Worm (Caenorhabditis elegans) whole organism, early embryonic: ENCODE results near the gene perm-3.

Experiments used
- ama-1 ChIP-seq: fragments of 150-350 bp; optimal IDR thresholded peaks from 2 replicates; lab custom pipeline; 2014
- hmg-4 ChIP-seq: fragments of 200-800 bp; sonication (Bioruptor generic); optimal IDR thresholded peaks from 2 replicates; lab custom pipeline; 2018; ENCODE audit warnings: mild to moderate bottlenecking, missing genetic modification characterization, missing compliant biosample characterization
- tbx-11 ChIP-seq: fragments of 200-800 bp; sonication (Bioruptor generic); IDR thresholded peaks from 2 replicates; pipeline ENCODE4 v1.3.6; 2022; ENCODE audit warnings: missing genetic modification characterization, missing compliant biosample characterization

DNA sequence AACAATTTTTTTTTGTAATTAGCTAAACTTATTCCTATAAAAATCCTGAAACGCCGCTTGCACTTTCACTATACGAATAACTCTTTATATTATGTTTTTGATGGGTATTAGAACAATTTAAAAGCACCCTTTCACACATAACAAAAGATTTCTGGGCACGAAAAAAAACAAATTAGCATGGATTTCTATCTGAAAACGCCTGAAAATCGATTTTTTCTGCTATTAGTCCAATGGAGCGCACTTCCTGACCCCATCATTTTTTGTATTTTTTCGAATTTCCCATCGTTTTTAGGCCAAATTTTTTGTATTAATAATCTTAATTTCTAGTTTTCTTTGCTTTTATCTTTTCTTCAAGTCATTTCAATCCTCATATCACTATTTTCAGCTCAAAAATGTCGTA lies 25.2 kb downstream of the perm-3 start, which contains the start of gene F41H10.3:
- TF ChIP-seq hmg-4 (GFP tag; lab: Kevin White, UChicago) (no peak), tbx-11 (GFP tag; lab: Robert Waterston, UW) (no peak), ama-1 (lab: Kevin White, UChicago) (no peak)
